Fruit fly (Drosophila melanogaster): ENCODE measurements around the gene CG11379.
A peak's percentile ranks its signal among the peaks of the same experiment; 100 is the strongest.

Gene CG11379

DNA sequence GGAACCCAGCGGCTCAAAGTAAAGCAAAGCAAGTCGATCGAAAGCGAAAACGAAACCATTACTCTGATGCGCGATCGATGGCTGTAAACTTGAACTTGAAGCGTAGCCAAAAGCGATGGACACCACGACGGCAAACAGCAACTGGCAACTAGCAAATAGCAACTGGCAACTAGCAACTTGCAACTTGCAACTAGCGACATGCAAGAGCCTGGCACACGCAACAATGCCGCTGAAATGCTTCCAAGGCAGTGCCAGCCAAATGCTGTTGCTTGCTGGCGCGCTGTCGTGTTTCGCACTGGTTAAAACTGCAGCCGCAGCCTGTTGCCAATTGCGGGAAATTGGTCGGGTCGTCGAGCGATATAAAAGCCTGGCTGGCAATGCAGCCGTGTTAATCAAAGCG, 1.4 kb downstream of the CG11379 start, which contains the start of gene CG14627:
Gene CG14627, plus strand, starts transcription at position 301 of the 400 bp plus-strand sequence.
- TF ChIP-seq ovo (GFP tag; optimal IDR thresholded peaks at IDR 0.05) (no peak), pad (GFP tag; optimal IDR thresholded peaks at IDR 0.05) (no peak), CG7045 (GFP tag; optimal IDR thresholded peaks at IDR 0.05) (no peak), Mnt (GFP tag; optimal IDR thresholded peaks at IDR 0.05) (no peak), Clk (GFP tag; optimal IDR thresholded peaks at IDR 0.05) (no peak), cnc (optimal IDR thresholded peaks at IDR 0.05) (no peak), CG7101 (tag; optimal IDR thresholded peaks at IDR 0.05) (no peak), kay (GFP tag; ENCODE audit: borderline replicate concordance) (no peak), CG33017 (tag; optimal IDR thresholded peaks at IDR 0.05) (no peak), CG11617 (GFP tag; optimal IDR thresholded peaks at IDR 0.05) (no peak), toe (GFP tag; optimal IDR thresholded peaks at IDR 0.05) (no peak), tj (GFP tag; optimal IDR thresholded peaks at IDR 0.05) (no peak)

- TF ChIP-seq CG33017 (tag; optimal IDR thresholded peaks at IDR 0.05) (no peak), kay (GFP tag; ENCODE audit: borderline replicate concordance) (no peak), pad (GFP tag; optimal IDR thresholded peaks at IDR 0.05) (no peak), CG7045 (GFP tag; optimal IDR thresholded peaks at IDR 0.05) (no peak), cnc (optimal IDR thresholded peaks at IDR 0.05) (no peak)
Measured at dm6 chrX:1183742-1184141, 3.8 kb downstream of the CG11379 start.

DNA sequence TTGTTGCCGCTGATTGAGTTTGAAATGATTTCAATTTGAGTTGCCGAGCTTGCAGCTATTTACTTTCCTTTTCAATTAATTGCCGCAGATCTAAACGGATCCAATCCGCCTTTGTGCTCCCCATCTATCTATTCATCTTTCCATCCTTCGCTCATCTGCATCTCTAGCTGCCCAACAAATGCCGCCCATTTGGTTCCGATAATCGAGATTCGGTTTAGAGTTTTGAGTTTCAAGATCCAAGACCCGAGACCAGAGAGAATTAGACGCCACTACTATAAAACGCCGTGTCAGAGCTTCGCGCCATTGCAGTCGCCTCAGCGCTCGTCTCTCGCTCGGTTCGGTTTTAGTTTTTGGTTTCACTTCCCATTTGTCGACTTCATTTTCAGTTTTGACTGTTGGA, 4.5 kb downstream of the CG11379 start, which contains the start of gene CG14626:
Gene CG14626, plus strand, starts transcription at position 301 of the 400 bp plus-strand sequence.
- no peak for TF ChIP-seq Crg-1 (GFP tag; optimal IDR thresholded peaks at IDR 0.05)
- no peak for TF ChIP-seq Hr96 (GFP tag; optimal IDR thresholded peaks at IDR 0.05)
- TF ChIP-seq CG11617 (GFP tag; optimal IDR thresholded peaks at IDR 0.05), result no peak
- TF ChIP-seq bab1 (GFP tag; optimal IDR thresholded peaks at IDR 0.05), result no peak
- no peak for TF ChIP-seq kay (GFP tag; ENCODE audit: borderline replicate concordance)
- TF ChIP-seq pad (GFP tag; optimal IDR thresholded peaks at IDR 0.05), result no peak
- TF ChIP-seq CG12768 (GFP tag; optimal IDR thresholded peaks at IDR 0.05), result no peak

DNA sequence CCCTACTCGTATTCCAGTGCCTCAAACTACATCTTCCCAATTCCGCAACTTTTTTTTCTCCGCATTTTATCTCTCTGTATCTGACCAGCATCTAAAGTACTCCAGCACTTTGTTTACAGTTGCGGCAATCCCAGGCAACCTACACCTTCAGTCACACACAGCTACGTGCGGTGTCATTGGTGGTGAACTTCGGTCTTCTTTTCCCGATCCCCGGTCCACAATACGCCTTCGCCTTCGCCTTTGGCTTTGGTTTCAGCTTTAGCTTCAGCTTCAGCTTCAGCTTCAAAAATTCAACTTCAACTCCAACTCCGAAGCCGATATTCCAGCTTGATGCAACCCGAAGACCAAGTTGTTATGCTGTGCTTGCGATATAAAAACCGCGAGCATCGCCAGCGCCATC, 11.0 kb downstream of the CG11379 start, which contains the start of gene CG11380:
Gene CG11380, plus strand, starts transcription at position 301 of the 400 bp plus-strand sequence.
- TF ChIP-seq Hr96 (GFP tag; optimal IDR thresholded peaks at IDR 0.05) (no peak), tj (GFP tag; optimal IDR thresholded peaks at IDR 0.05) (peak; percentile 41)

DNA sequence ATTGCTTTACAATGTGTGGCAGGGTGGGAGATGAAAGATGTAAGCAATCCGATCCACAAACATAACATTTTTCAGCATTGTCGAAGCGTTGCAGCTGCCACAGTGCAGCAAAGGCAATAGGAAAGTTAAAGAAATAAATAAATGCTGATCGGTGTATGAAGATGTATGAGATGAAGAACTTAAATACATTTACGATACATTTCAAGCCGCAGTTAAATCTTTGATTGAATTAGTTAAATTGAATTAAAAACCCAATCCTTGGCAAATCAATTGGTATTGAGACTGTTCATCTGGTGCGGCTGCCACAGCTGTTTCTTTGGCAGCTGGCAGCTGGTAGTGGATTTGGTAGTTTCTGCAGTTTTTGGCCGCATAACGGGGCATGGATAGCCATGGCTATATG, 17.9 kb downstream of the CG11379 start:
- TF ChIP-seq toe (GFP tag; optimal IDR thresholded peaks at IDR 0.05) (no peak), cic (GFP tag; optimal IDR thresholded peaks at IDR 0.05) (no peak), kay (GFP tag; ENCODE audit: borderline replicate concordance) (no peak), CG11617 (GFP tag; optimal IDR thresholded peaks at IDR 0.05) (no peak), CG7045 (GFP tag; optimal IDR thresholded peaks at IDR 0.05) (no peak), CG5204 (GFP tag; optimal IDR thresholded peaks at IDR 0.05) (no peak), Hr96 (GFP tag; optimal IDR thresholded peaks at IDR 0.05) (no peak), Crg-1 (GFP tag; optimal IDR thresholded peaks at IDR 0.05) (no peak), CG33017 (tag; optimal IDR thresholded peaks at IDR 0.05) (no peak), tj (GFP tag; optimal IDR thresholded peaks at IDR 0.05) (no peak), cnc (optimal IDR thresholded peaks at IDR 0.05) (no peak), bab1 (GFP tag; optimal IDR thresholded peaks at IDR 0.05) (no peak), pad (GFP tag; optimal IDR thresholded peaks at IDR 0.05) (no peak), Clk (GFP tag; optimal IDR thresholded peaks at IDR 0.05) (no peak), Mnt (GFP tag; optimal IDR thresholded peaks at IDR 0.05) (no peak)

DNA sequence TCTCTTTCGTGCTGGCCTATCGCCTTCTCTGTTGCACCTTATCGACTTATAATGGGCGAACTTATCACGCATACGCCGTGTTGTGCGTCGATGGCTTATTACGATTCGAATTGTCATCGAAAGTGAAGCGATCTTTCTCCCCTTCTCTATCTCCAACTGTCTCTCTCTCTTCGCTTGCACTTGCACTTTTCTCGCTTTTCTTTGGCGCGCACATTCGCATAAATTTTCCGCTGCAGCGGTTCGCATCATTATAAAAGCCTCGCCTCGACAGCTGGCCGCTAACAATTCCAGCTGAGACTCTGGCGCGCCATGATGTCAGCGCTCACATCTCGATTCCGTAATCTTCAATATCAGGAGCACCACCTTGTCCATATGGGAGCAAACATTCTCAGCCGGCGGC, 19.3 kb downstream of the CG11379 start, which contains the start of gene CG14625:
Gene CG14625, plus strand, starts transcription at position 301 of the 400 bp plus-strand sequence.
- TF ChIP-seq Clk (GFP tag; optimal IDR thresholded peaks at IDR 0.05), result no peak
- no peak for TF ChIP-seq CG11617 (GFP tag; optimal IDR thresholded peaks at IDR 0.05)
- TF ChIP-seq toe (GFP tag; optimal IDR thresholded peaks at IDR 0.05), result no peak
- no peak for TF ChIP-seq pad (GFP tag; optimal IDR thresholded peaks at IDR 0.05)
- no peak for TF ChIP-seq bab1 (GFP tag; optimal IDR thresholded peaks at IDR 0.05)
- TF ChIP-seq CG7045 (GFP tag; optimal IDR thresholded peaks at IDR 0.05), result no peak
- TF ChIP-seq CG1620 (GFP tag; optimal IDR thresholded peaks at IDR 0.05), result no peak
- TF ChIP-seq CG33017 (tag; optimal IDR thresholded peaks at IDR 0.05), result no peak
- no peak for TF ChIP-seq cnc (optimal IDR thresholded peaks at IDR 0.05)
- no peak for TF ChIP-seq CG7101 (tag; optimal IDR thresholded peaks at IDR 0.05)
- no peak for TF ChIP-seq CG14711 (tag; optimal IDR thresholded peaks at IDR 0.05)
- no peak for TF ChIP-seq Hr96 (GFP tag; optimal IDR thresholded peaks at IDR 0.05)

DNA sequence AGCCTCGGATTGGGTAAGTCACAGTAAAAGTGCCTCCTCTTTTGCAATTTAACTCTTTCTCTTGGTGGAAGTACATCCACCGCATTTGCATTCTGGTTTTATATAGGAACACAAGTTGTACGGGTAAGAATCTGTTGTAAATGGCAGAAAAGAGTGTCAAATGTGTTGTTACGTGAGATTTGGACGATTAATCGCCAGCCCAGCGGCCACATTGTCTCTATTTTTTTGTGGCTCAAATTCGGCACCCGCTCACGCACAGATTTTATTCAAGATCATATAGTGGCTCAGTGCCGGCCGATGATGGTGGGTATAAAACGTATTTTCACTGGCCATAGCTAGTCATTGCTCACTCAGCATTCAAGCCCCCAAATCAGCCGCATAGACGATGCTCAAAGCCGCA, 23.5 kb downstream of the CG11379 start, which contains the start of gene CG11381:
Gene CG11381, plus strand, starts transcription at position 301 of the 400 bp plus-strand sequence.
- no peak for TF ChIP-seq CG14711 (tag; optimal IDR thresholded peaks at IDR 0.05)
- TF ChIP-seq cic (GFP tag; optimal IDR thresholded peaks at IDR 0.05), result no peak
- no peak for TF ChIP-seq ovo (GFP tag; optimal IDR thresholded peaks at IDR 0.05)
- no peak for TF ChIP-seq Clk (GFP tag; optimal IDR thresholded peaks at IDR 0.05)
- TF ChIP-seq CG1620 (GFP tag; optimal IDR thresholded peaks at IDR 0.05), result no peak
- TF ChIP-seq Hr96 (GFP tag; optimal IDR thresholded peaks at IDR 0.05), result no peak

- TF ChIP-seq toe (GFP tag; optimal IDR thresholded peaks at IDR 0.05), result no peak
- TF ChIP-seq tj (GFP tag; optimal IDR thresholded peaks at IDR 0.05), result peak; percentile 57
Measured at dm6 chrX:1206437-1206836, 26.5 kb downstream of the CG11379 start, which contains the start of gene CG14624. TSS of gene CG14624 (plus strand) at chrX:1206737.
